Worm (Caenorhabditis elegans) whole organism, young adult: ENCODE measurements around the gene czw-1.

Experiments used
- C17E4.6 ChIP-seq: fragments of 200-800 bp; sonication (Bioruptor generic); IDR thresholded peaks from 2 replicates; pipeline ENCODE4 v1.3.6; 2022; ENCODE audit warnings: missing genetic modification reagents, missing genetic modification characterization, missing compliant biosample characterization
- D2030.7 ChIP-seq: fragments of 200-800 bp; sonication (Bioruptor generic); IDR thresholded peaks from 2 replicates; pipeline ENCODE4 v1.3.6; 2022; ENCODE audit warnings: missing genetic modification reagents, missing genetic modification characterization, missing compliant biosample characterization
- F10E7.11 ChIP-seq: sonication (generic microtip); optimal IDR thresholded peaks from 2 replicates; lab custom pipeline; 2017; ENCODE audit warnings: mild to moderate bottlenecking, missing genetic modification characterization, moderate library complexity, missing compliant biosample characterization
- F22D6.2 ChIP-seq: sonication (generic microtip); optimal IDR thresholded peaks from 2 replicates; lab custom pipeline; 2016; ENCODE audit warnings: mild to moderate bottlenecking, missing genetic modification characterization, missing compliant biosample characterization
- F23B12.7 ChIP-seq: sonication (generic microtip); optimal IDR thresholded peaks from 2 replicates; lab custom pipeline; 2017; ENCODE audit warnings: missing genetic modification characterization, mild to moderate bottlenecking, missing compliant biosample characterization, antibody characterized with exemption, moderate library complexity; ENCODE audit not compliant: insufficient read depth
- F37B4.10 ChIP-seq: fragments of 200-800 bp; sonication (Bioruptor generic); IDR thresholded peaks from 2 replicates; pipeline ENCODE4 v1.3.6; 2022; ENCODE audit warnings: missing genetic modification characterization, missing compliant biosample characterization
- Y53F4B.3 ChIP-seq: fragments of 200-800 bp; sonication (Bioruptor generic); IDR thresholded peaks from 2 replicates; pipeline ENCODE4 v1.3.6; 2022; ENCODE audit warnings: missing genetic modification reagents, missing genetic modification characterization, missing compliant biosample characterization
- Y53G8AR.9 ChIP-seq: fragments of 200-800 bp; sonication (Bioruptor generic); conservative IDR thresholded peaks from 2 replicates; pipeline ENCODE4 v1.3.6; 2022; ENCODE audit warnings: missing genetic modification reagents, missing genetic modification characterization, missing compliant biosample characterization
- Y56A3A.18 ChIP-seq: fragments of 200-800 bp; sonication (Bioruptor generic); IDR thresholded peaks from 2 replicates; pipeline ENCODE4 v1.3.6; 2022; ENCODE audit warnings: missing genetic modification reagents, missing genetic modification characterization, missing compliant biosample characterization
- Y79H2A.3 ChIP-seq: fragments of 200-800 bp; sonication (Bioruptor generic); conservative IDR thresholded peaks from 2 replicates; pipeline ENCODE4 v1.3.6; 2022; ENCODE audit warnings: missing genetic modification reagents, missing genetic modification characterization, missing compliant biosample characterization
- Y95B8A.8 ChIP-seq: fragments of 200-800 bp; sonication (Bioruptor generic); IDR thresholded peaks from 2 replicates; pipeline ENCODE4 v1.3.6; 2022; ENCODE audit warnings: missing genetic modification reagents, missing genetic modification characterization, missing compliant biosample characterization
- akir-1 ChIP-seq: fragments of 200-800 bp; sonication (Bioruptor generic); optimal IDR thresholded peaks from 2 replicates; lab custom pipeline; 2018; ENCODE audit warnings: mild to moderate bottlenecking, missing genetic modification characterization, moderate library complexity, missing compliant biosample characterization
- aptf-3 ChIP-seq: fragments of 200-800 bp; sonication (Bioruptor generic); IDR thresholded peaks from 2 replicates; pipeline ENCODE4 v1.3.6; 2022; ENCODE audit warnings: missing genetic modification characterization, missing compliant biosample characterization
- atf-7 ChIP-seq: sonication (generic microtip); optimal IDR thresholded peaks from 2 replicates; lab custom pipeline; 2017; ENCODE audit warnings: mild to moderate bottlenecking, missing genetic modification characterization, missing compliant biosample characterization
- athp-1 ChIP-seq: sonication (generic microtip); optimal IDR thresholded peaks from 2 replicates; lab custom pipeline; 2017; ENCODE audit warnings: mild to moderate bottlenecking, missing genetic modification characterization, missing compliant biosample characterization
- cebp-1 ChIP-seq, 2 experiments: fragments of 200-800 bp in 1 of 2; sonication (Bioruptor generic) in 1 of 2; sonication (generic microtip) in 1 of 2; IDR thresholded peaks in 1 of 2; optimal IDR thresholded peaks in 1 of 2; 2 replicates each; pipeline versions ENCODE4 v1.3.6 to Lab custom; 2017 to 2022; ENCODE audit warnings: missing compliant biosample characterization in 2 of 2, missing genetic modification characterization in 2 of 2, mild to moderate bottlenecking in 1 of 2, missing genetic modification reagents in 1 of 2, moderate library complexity in 1 of 2
- die-1 ChIP-seq: sonication (generic microtip); optimal IDR thresholded peaks from 2 replicates; lab custom pipeline; 2016; ENCODE audit warnings: missing genotype, mild to moderate bottlenecking, missing genetic modification characterization, missing compliant biosample characterization
- dpff-1 ChIP-seq: sonication (generic microtip); optimal IDR thresholded peaks from 2 replicates; lab custom pipeline; 2017; ENCODE audit warnings: mild to moderate bottlenecking, missing genetic modification characterization, missing compliant biosample characterization
- ekl-4 ChIP-seq: fragments of 200-800 bp; sonication (Bioruptor generic); IDR thresholded peaks from 2 replicates; pipeline ENCODE4 v1.3.6; 2022; ENCODE audit warnings: missing genetic modification reagents, missing genetic modification characterization, missing compliant biosample characterization
- him-1 ChIP-seq: sonication (generic microtip); optimal IDR thresholded peaks from 2 replicates; lab custom pipeline; 2016; ENCODE audit warnings: missing genotype, missing genetic modification reagents, missing genetic modification characterization, missing compliant biosample characterization
- hlh-12 ChIP-seq: sonication (generic microtip); optimal IDR thresholded peaks from 2 replicates; lab custom pipeline; 2016; ENCODE audit warnings: missing genetic modification characterization, missing compliant biosample characterization
- hlh-26 ChIP-seq: fragments of 200-800 bp; sonication (Bioruptor generic); conservative IDR thresholded peaks from 2 replicates; pipeline ENCODE4 v1.3.6; 2022; ENCODE audit warnings: missing genetic modification reagents, missing genetic modification characterization, missing compliant biosample characterization
- hrde-1 ChIP-seq: sonication (generic microtip); optimal IDR thresholded peaks from 2 replicates; lab custom pipeline; 2016; ENCODE audit warnings: missing genetic modification characterization, mild to moderate bottlenecking, missing compliant biosample characterization, moderate library complexity, missing genotype, missing genetic modification reagents, borderline replicate concordance
- let-526 ChIP-seq: fragments of 200-800 bp; sonication (Bioruptor generic); IDR thresholded peaks from 2 replicates; pipeline ENCODE4 v1.3.6; 2022; ENCODE audit warnings: missing genetic modification reagents, missing genetic modification characterization, missing compliant biosample characterization
- let-607 ChIP-seq, 2 experiments: fragments of 200-800 bp in 1 of 2; sonication (Bioruptor generic) in 1 of 2; sonication (generic microtip) in 1 of 2; optimal IDR thresholded peaks; 2 replicates each; lab custom pipeline; 2016 to 2018; ENCODE audit warnings: mild to moderate bottlenecking in 2 of 2, missing compliant biosample characterization in 2 of 2, missing genetic modification characterization in 2 of 2, moderate library complexity in 2 of 2, missing genotype in 1 of 2
- lin-35 ChIP-seq, 3 experiments: fragments of 150-350 bp in 2 of 3; sonication (generic microtip) in 1 of 3; optimal IDR thresholded peaks; 2 replicates each; lab custom pipeline; 2014 to 2018; ENCODE audit warnings: missing biosample characterization in 3 of 3, missing genetic modification characterization in 3 of 3, missing genetic modification reagents in 3 of 3
- lin-54 ChIP-seq: fragments of 200-800 bp; sonication (Bioruptor generic); optimal IDR thresholded peaks from 2 replicates; lab custom pipeline; 2018; ENCODE audit warnings: mild to moderate bottlenecking, missing genetic modification characterization, missing compliant biosample characterization
- lir-1 ChIP-seq: fragments of 200-800 bp; sonication (Bioruptor generic); conservative IDR thresholded peaks from 2 replicates; pipeline ENCODE4 v1.3.6; 2022; ENCODE audit warnings: missing genetic modification reagents, missing genetic modification characterization, missing compliant biosample characterization
- madf-3 ChIP-seq: fragments of 200-800 bp; sonication (Bioruptor generic); IDR thresholded peaks from 2 replicates; pipeline ENCODE4 v1.3.6; 2022; ENCODE audit warnings: missing genetic modification reagents, missing genetic modification characterization, missing compliant biosample characterization
- madf-6 ChIP-seq: fragments of 200-800 bp; sonication (Bioruptor generic); IDR thresholded peaks from 2 replicates; pipeline ENCODE4 v1.3.6; 2022; ENCODE audit warnings: missing genetic modification reagents, missing genetic modification characterization, missing compliant biosample characterization
- mes-4 ChIP-seq: sonication (generic microtip); optimal IDR thresholded peaks from 2 replicates; lab custom pipeline; 2016; ENCODE audit warnings: missing genotype, missing genetic modification characterization, missing compliant biosample characterization
- nhr-90 ChIP-seq: sonication (generic microtip); optimal IDR thresholded peaks from 2 replicates; lab custom pipeline; 2016; ENCODE audit warnings: missing genotype, mild to moderate bottlenecking, missing genetic modification characterization, missing compliant biosample characterization
- rcor-1 ChIP-seq: fragments of 200-800 bp; sonication (Bioruptor generic); IDR thresholded peaks from 2 replicates; pipeline ENCODE4 v1.3.6; 2022; ENCODE audit warnings: missing genetic modification reagents, missing genetic modification characterization, missing compliant biosample characterization
- somi-1 ChIP-seq: fragments of 200-800 bp; sonication (Bioruptor generic); optimal IDR thresholded peaks from 2 replicates; lab custom pipeline; 2018; ENCODE audit warnings: mild to moderate bottlenecking, missing genetic modification characterization, missing compliant biosample characterization
- tbx-9 ChIP-seq: sonication (generic microtip); optimal IDR thresholded peaks from 2 replicates; lab custom pipeline; 2016; ENCODE audit warnings: borderline replicate concordance, missing genetic modification characterization, inconsistent platforms, missing compliant biosample characterization
- zim-3 ChIP-seq: sonication (generic microtip); optimal IDR thresholded peaks from 2 replicates; lab custom pipeline; 2017; ENCODE audit warnings: mild to moderate bottlenecking, missing genetic modification characterization, moderate library complexity, missing compliant biosample characterization
- ztf-22 ChIP-seq: fragments of 200-800 bp; sonication (Bioruptor generic); optimal IDR thresholded peaks from 2 replicates; lab custom pipeline; 2018; ENCODE audit warnings: mild to moderate bottlenecking, missing genetic modification characterization, moderate library complexity, missing compliant biosample characterization
- ztf-25 ChIP-seq: fragments of 200-800 bp; sonication (Bioruptor generic); IDR thresholded peaks from 2 replicates; pipeline ENCODE4 v1.3.6; 2022; ENCODE audit warnings: missing genetic modification reagents, missing genetic modification characterization, missing compliant biosample characterization
- ztf-28 ChIP-seq: fragments of 200-800 bp; sonication (Bioruptor generic); IDR thresholded peaks from 2 replicates; pipeline ENCODE4 v1.3.6; 2022; ENCODE audit warnings: missing genetic modification reagents, missing genetic modification characterization, missing compliant biosample characterization
- ztf-6 ChIP-seq: fragments of 200-800 bp; sonication (Bioruptor generic); IDR thresholded peaks from 2 replicates; pipeline ENCODE4 v1.3.6; 2022; ENCODE audit warnings: missing genetic modification reagents, missing genetic modification characterization, missing compliant biosample characterization

The czw-1 gene

ce11 chrIV:7946457-7946856 lies at the start of gene czw-1:
Gene czw-1, minus strand, starts transcription at chrIV:7946825.
- TF ChIP-seq ztf-28 (GFP tag; lab: Robert Waterston, UW) = no peak
- no peak for TF ChIP-seq zim-3
- no peak for TF ChIP-seq him-1 (tag; lab: Kevin White, UChicago)
- no peak for TF ChIP-seq Y53G8AR.9 (GFP tag; lab: Robert Waterston, UW)
- TF ChIP-seq lir-1 = no peak
- TF ChIP-seq Y95B8A.8 (GFP tag; lab: Robert Waterston, UW) = no peak
- TF ChIP-seq rcor-1 (GFP tag; lab: Robert Waterston, UW) = no peak
- no peak for TF ChIP-seq hlh-26 (GFP tag; lab: Robert Waterston, UW)

DNA sequence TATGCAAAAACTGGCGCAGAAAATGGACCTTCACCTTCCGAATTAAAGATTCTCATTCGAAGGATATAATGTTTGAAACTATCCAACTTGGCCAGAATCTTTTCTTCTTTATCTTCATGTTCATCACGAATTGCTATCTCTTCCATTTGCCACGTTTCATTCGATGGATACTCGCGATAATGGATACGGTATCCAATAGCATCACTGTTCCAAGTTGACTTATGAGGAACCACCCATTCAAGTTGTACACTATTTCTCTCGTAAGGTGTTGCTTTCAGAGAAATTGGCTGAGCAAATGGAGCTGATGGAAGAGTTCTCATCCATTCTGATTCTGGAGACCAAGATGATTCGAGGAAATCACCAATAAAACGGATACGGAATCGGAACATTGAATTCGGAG lies 48.1 kb upstream of the czw-1 start:
- TF ChIP-seq nhr-90 (no peak), C17E4.6 (no peak), Y53G8AR.9 (GFP tag; lab: Robert Waterston, UW) (no peak), lin-35 (GFP tag; optimal IDR thresholded peaks at IDR 0.05; lab: Kevin White, UChicago) (no peak), F23B12.7 (tag; lab: Kevin White, UChicago) (no peak), akir-1 (no peak), D2030.7 (no peak), ztf-25 (GFP tag; lab: Robert Waterston, UW) (no peak)

- TF ChIP-seq hrde-1 (no peak), C17E4.6 (no peak), F22D6.2 (no peak), akir-1 (no peak), die-1 (no peak), lir-1 (no peak), madf-6 (no peak), aptf-3 (GFP tag; lab: Robert Waterston, UW) (no peak), ztf-6 (GFP tag; lab: Robert Waterston, UW) (no peak), ztf-22 (no peak), let-526 (GFP tag; lab: Robert Waterston, UW) (no peak), Y53F4B.3 (GFP tag; lab: Robert Waterston, UW) (no peak), madf-3 (GFP tag; lab: Robert Waterston, UW) (no peak), let-607 (tag; optimal IDR thresholded peaks at IDR 0.05; lab: Kevin White, UChicago) (no peak), cebp-1 (GFP tag; IDR thresholded peaks at IDR 0.05; lab: Robert Waterston, UW) (no peak), cebp-1 (tag; optimal IDR thresholded peaks at IDR 0.05; lab: Kevin White, UChicago) (no peak), mes-4 (tag; lab: Kevin White, UChicago) (no peak), athp-1 (tag; lab: Kevin White, UChicago) (no peak), lin-54 (no peak)
- TF ChIP-seq, all 124 proteins: peak for 0
Measured at ce11 chrIV:7988385-7988784, 41.8 kb upstream of the czw-1 start, which contains the start of gene col-115. Gene col-115, plus strand, starts transcription at chrIV:7988685.

ce11 chrIV:7987083-7987482 lies 40.5 kb upstream of the czw-1 start, which contains the start of gene mec-17:
Gene mec-17, minus strand, starts transcription at chrIV:7987183.
- no peak for TF ChIP-seq dpff-1
- TF ChIP-seq Y53G8AR.9 (GFP tag; lab: Robert Waterston, UW) = no peak
- TF ChIP-seq F37B4.10 (GFP tag; lab: Robert Waterston, UW) = no peak
- no peak for TF ChIP-seq F10E7.11 (tag; lab: Kevin White, UChicago)
- no peak for TF ChIP-seq tbx-9 (tag; lab: Kevin White, UChicago)
- TF ChIP-seq somi-1 (GFP tag; lab: Kevin White, UChicago) = no peak
- no peak for TF ChIP-seq madf-3 (GFP tag; lab: Robert Waterston, UW)
- no peak for TF ChIP-seq Y56A3A.18 (GFP tag; lab: Robert Waterston, UW)
- no peak for TF ChIP-seq atf-7 (tag; lab: Kevin White, UChicago)
- TF ChIP-seq hlh-12 = no peak
- TF ChIP-seq Y79H2A.3 (GFP tag; lab: Robert Waterston, UW) = no peak
- TF ChIP-seq F22D6.2 = no peak
- TF ChIP-seq rcor-1 (GFP tag; lab: Robert Waterston, UW) = no peak
- no peak for TF ChIP-seq ekl-4 (GFP tag; lab: Robert Waterston, UW)
